Worm (Caenorhabditis elegans): Measurements from ENCODE around the gene ham-2.

ce11 chrX:4530426-4531044 lies 23.9 kb upstream of the ham-2 start:
- TF ChIP-seq nhr-23 (tag; optimal IDR thresholded peaks at IDR 0.05) (no peak), nhr-129 (tag; optimal IDR thresholded peaks at IDR 0.05) (no peak), snpc-4 (tag; optimal IDR thresholded peaks at IDR 0.05) (no peak), nhr-12 (tag; optimal IDR thresholded peaks at IDR 0.05) (no peak), lin-13 (GFP tag; optimal IDR thresholded peaks at IDR 0.05) (no peak), mab-5 (tag; optimal IDR thresholded peaks at IDR 0.05) (no peak), ztf-4 (tag; optimal IDR thresholded peaks at IDR 0.05) (no peak), skn-1 (tag; optimal IDR thresholded peaks at IDR 0.05) (no peak), C34F6.9 (tag; optimal IDR thresholded peaks at IDR 0.05) (no peak), unc-62 (GFP tag; optimal IDR thresholded peaks at IDR 0.05) (no peak), ztf-11 (tag; optimal IDR thresholded peaks at IDR 0.05) (no peak)

All from whole organism, L2 larva.